Fruit fly (Drosophila melanogaster) whole organism, adult: Measurements from ENCODE around the gene nesd.

Experiments used
- CG11617 ChIP-seq: fragments of 200-800 bp; sonication (Bioruptor generic); optimal IDR thresholded peaks from 2 replicates; lab custom pipeline; 2017; ENCODE audit warnings: mild to moderate bottlenecking, missing biosample characterization, missing genetic modification reagents, missing genetic modification characterization
- CG12768 ChIP-seq: fragments of 200-800 bp; sonication (Bioruptor generic); optimal IDR thresholded peaks from 2 replicates; lab custom pipeline; 2017; ENCODE audit warnings: missing biosample characterization, missing genetic modification characterization, mild to moderate bottlenecking, moderate library complexity, missing genetic modification reagents
- CG14711 ChIP-seq: fragments of 200-800 bp; sonication (Bioruptor generic); optimal IDR thresholded peaks from 2 replicates; lab custom pipeline; 2018; ENCODE audit warnings: missing biosample characterization, mild to moderate bottlenecking, missing genetic modification characterization, moderate library complexity
- CG1620 ChIP-seq: fragments of 200-800 bp; sonication (Bioruptor generic); optimal IDR thresholded peaks from 2 replicates; lab custom pipeline; 2016; ENCODE audit warnings: missing biosample characterization, missing genetic modification characterization
- CG33017 ChIP-seq: fragments of 200-800 bp; sonication (Bioruptor generic); optimal IDR thresholded peaks from 2 replicates; lab custom pipeline; 2018; ENCODE audit warnings: missing biosample characterization, mild to moderate bottlenecking, missing genetic modification characterization, moderate library complexity
- CG5204 ChIP-seq: fragments of 200-800 bp; sonication (Bioruptor generic); optimal IDR thresholded peaks from 2 replicates; lab custom pipeline; 2016; ENCODE audit warnings: missing biosample characterization, missing genetic modification characterization
- CG7045 ChIP-seq: fragments of 200-800 bp; sonication (Bioruptor generic); optimal IDR thresholded peaks from 2 replicates; lab custom pipeline; 2017; ENCODE audit warnings: missing biosample characterization, mild to moderate bottlenecking, missing genetic modification characterization
- CG7101 ChIP-seq: fragments of 200-800 bp; sonication (Bioruptor generic); optimal IDR thresholded peaks from 2 replicates; lab custom pipeline; 2018; ENCODE audit warnings: missing biosample characterization, mild to moderate bottlenecking, missing genetic modification characterization, moderate library complexity
- Clk ChIP-seq: fragments of 200-800 bp; sonication (Bioruptor generic); optimal IDR thresholded peaks from 2 replicates; lab custom pipeline; 2017; ENCODE audit warnings: missing biosample characterization, missing genetic modification characterization
- Crg-1 ChIP-seq: fragments of 200-800 bp; sonication (Bioruptor generic); optimal IDR thresholded peaks from 2 replicates; lab custom pipeline; 2016; ENCODE audit warnings: missing biosample characterization, missing genetic modification characterization
- Hr96 ChIP-seq: fragments of 200-800 bp; sonication (Bioruptor generic); optimal IDR thresholded peaks from 2 replicates; lab custom pipeline; 2016; ENCODE audit warnings: missing biosample characterization, missing genetic modification characterization
- Mnt ChIP-seq: fragments of 200-800 bp; sonication (Bioruptor generic); optimal IDR thresholded peaks from 2 replicates; lab custom pipeline; 2016; ENCODE audit warnings: missing biosample characterization, mild to moderate bottlenecking, missing genetic modification characterization
- bab1 ChIP-seq: fragments of 200-800 bp; sonication (Bioruptor generic); optimal IDR thresholded peaks from 3 replicates; lab custom pipeline; 2019; ENCODE audit warnings: missing biosample characterization, mild to moderate bottlenecking, missing genetic modification characterization, moderate library complexity
- cic ChIP-seq: fragments of 200-800 bp; sonication (Bioruptor generic); optimal IDR thresholded peaks from 2 replicates; lab custom pipeline; 2017; ENCODE audit warnings: missing biosample characterization, mild to moderate bottlenecking, missing genetic modification characterization, moderate library complexity
- cnc ChIP-seq, 2 experiments: fragments of >200 bp; optimal IDR thresholded peaks; 2 replicates each; lab custom pipeline; 2017
- kay ChIP-seq: fragments of 200-800 bp; sonication (Bioruptor generic); peaks from one replicate; lab custom pipeline; 2016; ENCODE audit warnings: missing biosample characterization, missing genetic modification characterization, borderline replicate concordance
- ovo ChIP-seq: fragments of 200-800 bp; sonication (Bioruptor generic); optimal IDR thresholded peaks from 2 replicates; lab custom pipeline; 2016; ENCODE audit warnings: missing biosample characterization, missing genetic modification characterization
- pad ChIP-seq: fragments of 200-800 bp; sonication (Bioruptor generic); optimal IDR thresholded peaks from 3 replicates; lab custom pipeline; 2017; ENCODE audit warnings: missing biosample characterization, missing genetic modification characterization, mild to moderate bottlenecking, moderate library complexity, missing genetic modification reagents
- tj ChIP-seq: fragments of 200-800 bp; sonication (Bioruptor generic); optimal IDR thresholded peaks from 3 replicates; lab custom pipeline; 2017; ENCODE audit warnings: missing biosample characterization, mild to moderate bottlenecking, missing genetic modification characterization, moderate library complexity
- toe ChIP-seq: fragments of 200-800 bp; sonication (Bioruptor generic); optimal IDR thresholded peaks from 2 replicates; lab custom pipeline; 2016; ENCODE audit warnings: missing biosample characterization, missing genetic modification characterization

nesd gene

dm6 chr2L:20093794-20094193 is at the start of gene nesd, which contains the start of gene Taf13:
TSS of gene nesd (plus strand) at chr2L:20093972.
TSS of gene Taf13 (minus strand) at chr2L:20093849.
- TF ChIP-seq cnc (optimal IDR thresholded peaks at IDR 0.05; lab: Kevin White, UChicago) (no peak), kay (GFP tag; lab: Kevin White, UChicago) (no peak), CG14711 (tag; lab: Kevin White, UChicago) (peak; percentile 55), CG11617 (peak; percentile 59), CG7045 (GFP tag; lab: Kevin White, UChicago) (peak; percentile 21), CG5204 (GFP tag; lab: Kevin White, UChicago) (peak; percentile 52), CG33017 (tag; lab: Kevin White, UChicago) (peak; percentile 12), toe (GFP tag; lab: Kevin White, UChicago) (peak; percentile 85), bab1 (GFP tag; lab: Kevin White, UChicago) (peak; percentile 31), Crg-1 (peak; percentile 36), CG7101 (tag; lab: Kevin White, UChicago) (peak; percentile 61), Hr96 (peak; percentile 0), ovo (GFP tag; lab: Kevin White, UChicago) (no peak), Mnt (GFP tag; lab: Kevin White, UChicago) (peak; percentile 71), CG1620 (GFP tag; lab: Kevin White, UChicago) (peak; percentile 55), Clk (GFP tag; lab: Kevin White, UChicago) (peak; percentile 36), tj (peak; percentile 57), cic (GFP tag; lab: Kevin White, UChicago) (peak; percentile 25), CG12768 (GFP tag; lab: Kevin White, UChicago) (no peak), pad (GFP tag; lab: Kevin White, UChicago) (peak; percentile 37)

dm6 chr2L:20051172-20051893 is 42.4 kb upstream of the nesd start:
- TF ChIP-seq tj (no peak), cic (GFP tag; lab: Kevin White, UChicago) (no peak), bab1 (GFP tag; lab: Kevin White, UChicago) (no peak), pad (GFP tag; lab: Kevin White, UChicago) (no peak), kay (GFP tag; lab: Kevin White, UChicago) (no peak), toe (GFP tag; lab: Kevin White, UChicago) (no peak), CG14711 (tag; lab: Kevin White, UChicago) (no peak), CG7045 (GFP tag; lab: Kevin White, UChicago) (no peak), CG12768 (GFP tag; lab: Kevin White, UChicago) (no peak), CG33017 (tag; lab: Kevin White, UChicago) (no peak), CG7101 (tag; lab: Kevin White, UChicago) (no peak), Hr96 (no peak), CG5204 (GFP tag; lab: Kevin White, UChicago) (no peak), cnc (optimal IDR thresholded peaks at IDR 0.05; lab: Kevin White, UChicago) (no peak), Clk (GFP tag; lab: Kevin White, UChicago) (no peak), CG11617 (no peak)

dm6 chr2L:20057391-20057790 is 36.4 kb upstream of the nesd start:
- no peak for TF ChIP-seq CG5204 (GFP tag; lab: Kevin White, UChicago)
- TF ChIP-seq kay (GFP tag; lab: Kevin White, UChicago) = no peak
- TF ChIP-seq CG1620 (GFP tag; lab: Kevin White, UChicago) = no peak

dm6 chr2L:20061018-20061657 is 32.6 kb upstream of the nesd start, which contains the start of the genes barr and lok:
TSS of gene barr (minus strand) at chr2L:20061370.
TSS of gene lok (plus strand) at chr2L:20061422.
- TF ChIP-seq pad (GFP tag; lab: Kevin White, UChicago) = peak; percentile 53
- peak; percentile 83 for TF ChIP-seq toe (GFP tag; lab: Kevin White, UChicago)
- TF ChIP-seq CG5204 (GFP tag; lab: Kevin White, UChicago) = no peak
- TF ChIP-seq cnc (optimal IDR thresholded peaks at IDR 0.05; lab: Kevin White, UChicago) = no peak
- TF ChIP-seq cic (GFP tag; lab: Kevin White, UChicago) = no peak
- peak; percentile 10 for TF ChIP-seq CG33017 (tag; lab: Kevin White, UChicago)
- no peak for TF ChIP-seq Clk (GFP tag; lab: Kevin White, UChicago)
- TF ChIP-seq CG12768 (GFP tag; lab: Kevin White, UChicago) = peak; percentile 43
- peak; percentile 41 for TF ChIP-seq tj
- TF ChIP-seq CG7045 (GFP tag; lab: Kevin White, UChicago) = peak; percentile 33
- peak; percentile 64 for TF ChIP-seq CG1620 (GFP tag; lab: Kevin White, UChicago)
- peak; percentile 42 for TF ChIP-seq CG7101 (tag; lab: Kevin White, UChicago)
- peak; percentile 31 for TF ChIP-seq CG14711 (tag; lab: Kevin White, UChicago)
- TF ChIP-seq bab1 (GFP tag; lab: Kevin White, UChicago) = no peak
- peak; percentile 26 for TF ChIP-seq Mnt (GFP tag; lab: Kevin White, UChicago)
- peak; percentile 60 for TF ChIP-seq Hr96
- peak; percentile 41 for TF ChIP-seq CG11617
- peak; percentile 39 for TF ChIP-seq Crg-1
- peak; percentile 47 for TF ChIP-seq ovo (GFP tag; lab: Kevin White, UChicago)
- TF ChIP-seq kay (GFP tag; lab: Kevin White, UChicago) = no peak

- TF ChIP-seq CG5204 (GFP tag; lab: Kevin White, UChicago) = no peak
- no peak for TF ChIP-seq Hr96
- no peak for TF ChIP-seq Clk (GFP tag; lab: Kevin White, UChicago)
- TF ChIP-seq cnc (optimal IDR thresholded peaks at IDR 0.05; lab: Kevin White, UChicago) = no peak
- TF ChIP-seq CG14711 (tag; lab: Kevin White, UChicago) = peak; percentile 89
Measured at dm6 chr2L:20065516-20065915, 28.3 kb upstream of the nesd start, which contains the start of gene vls. TSS of gene vls (minus strand) at chr2L:20065679.
